Worm (Caenorhabditis elegans) whole organism, L3 larva: Measurements from ENCODE around the gene srlf-20.

Source experiments
- R02D3.7 ChIP-seq: fragments of 150-350 bp; optimal IDR thresholded peaks from 2 replicates; lab custom pipeline; 2014; ENCODE audit warnings: missing biosample characterization, missing genetic modification characterization
- ZK546.5 ChIP-seq: sonication (generic microtip); optimal IDR thresholded peaks from 2 replicates; lab custom pipeline; 2017; ENCODE audit warnings: missing biosample characterization, missing genetic modification characterization
- ceh-16 ChIP-seq: sonication (generic microtip); optimal IDR thresholded peaks from 2 replicates; lab custom pipeline; 2017; ENCODE audit warnings: missing biosample characterization, missing genetic modification characterization
- ceh-28 ChIP-seq: fragments of 150-350 bp; optimal IDR thresholded peaks from 2 replicates; lab custom pipeline; 2014; ENCODE audit warnings: missing biosample characterization, missing genetic modification reagents, missing genetic modification characterization
- ceh-82 ChIP-seq: fragments of 150-350 bp; optimal IDR thresholded peaks from 2 replicates; lab custom pipeline; 2014; ENCODE audit warnings: missing biosample characterization, missing genetic modification characterization
- daf-12 ChIP-seq: fragments of 150-350 bp; optimal IDR thresholded peaks from 2 replicates; lab custom pipeline; 2014; ENCODE audit warnings: missing biosample characterization, missing genetic modification reagents, missing genetic modification characterization
- egl-27 ChIP-seq: sonication (generic microtip); optimal IDR thresholded peaks from 4 replicates; lab custom pipeline; 2017; ENCODE audit warnings: missing biosample characterization, missing genetic modification reagents, missing genetic modification characterization
- egl-5 ChIP-seq: fragments of 150-350 bp; optimal IDR thresholded peaks from 2 replicates; lab custom pipeline; 2017; ENCODE audit warnings: missing biosample characterization, missing genetic modification reagents, missing genetic modification characterization, inconsistent platforms
- elt-1 ChIP-seq: fragments of 150-350 bp; optimal IDR thresholded peaks from 2 replicates; lab custom pipeline; 2014; ENCODE audit warnings: missing biosample characterization, missing genetic modification characterization
- fkh-10 ChIP-seq: sonication (generic microtip); optimal IDR thresholded peaks from 2 replicates; lab custom pipeline; 2017; ENCODE audit warnings: missing biosample characterization, missing genetic modification reagents, missing genetic modification characterization
- fkh-2 ChIP-seq: fragments of 150-350 bp; optimal IDR thresholded peaks from 2 replicates; lab custom pipeline; 2014; ENCODE audit warnings: missing biosample characterization, missing genetic modification reagents, missing genetic modification characterization
- fos-1 ChIP-seq: fragments of 150-350 bp; optimal IDR thresholded peaks from 2 replicates; lab custom pipeline; 2014; ENCODE audit warnings: missing biosample characterization, missing genetic modification characterization
- hmg-11 ChIP-seq: sonication (generic microtip); optimal IDR thresholded peaks from 2 replicates; lab custom pipeline; 2016; ENCODE audit warnings: missing genetic modification characterization, missing compliant biosample characterization
- lin-15B ChIP-seq: fragments of 150-350 bp; optimal IDR thresholded peaks from 2 replicates; lab custom pipeline; 2014; ENCODE audit warnings: missing biosample characterization, missing genetic modification characterization
- lin-39 ChIP-seq: fragments of 150-350 bp; optimal IDR thresholded peaks from 2 replicates; lab custom pipeline; 2018; ENCODE audit warnings: missing biosample characterization, missing genetic modification reagents, missing genetic modification characterization
- lsy-12 ChIP-seq: sonication (generic microtip); optimal IDR thresholded peaks from 2 replicates; lab custom pipeline; 2016; ENCODE audit warnings: mild to moderate bottlenecking, missing genetic modification characterization, missing compliant biosample characterization
- mdl-1 ChIP-seq: fragments of 150-350 bp; optimal IDR thresholded peaks from 2 replicates; lab custom pipeline; 2014; ENCODE audit warnings: missing biosample characterization, missing genetic modification characterization
- mml-1 ChIP-seq: fragments of 150-350 bp; sonication (generic microtip); optimal IDR thresholded peaks from 3 replicates; lab custom pipeline; 2014; ENCODE audit warnings: missing biosample characterization, missing genetic modification characterization
- nhr-12 ChIP-seq: fragments of 150-350 bp; optimal IDR thresholded peaks from 2 replicates; lab custom pipeline; 2014; ENCODE audit warnings: missing biosample characterization, missing genetic modification characterization
- nhr-23 ChIP-seq: fragments of 150-350 bp; optimal IDR thresholded peaks from 2 replicates; lab custom pipeline; 2014; ENCODE audit warnings: missing biosample characterization, missing genetic modification reagents, missing genetic modification characterization
- nhr-237 ChIP-seq: fragments of 150-350 bp; optimal IDR thresholded peaks from 2 replicates; lab custom pipeline; 2014; ENCODE audit warnings: missing biosample characterization, missing genetic modification characterization
- nhr-25 ChIP-seq: sonication (generic microtip); optimal IDR thresholded peaks from 2 replicates; lab custom pipeline; 2017; ENCODE audit warnings: missing biosample characterization, missing genetic modification characterization
- nhr-76 ChIP-seq: fragments of 150-350 bp; sonication (generic microtip); optimal IDR thresholded peaks from 5 replicates; lab custom pipeline; 2014; ENCODE audit warnings: missing biosample characterization, missing genetic modification characterization
- nhr-77 ChIP-seq: fragments of 150-350 bp; optimal IDR thresholded peaks from 2 replicates; lab custom pipeline; 2014; ENCODE audit warnings: missing biosample characterization, missing genetic modification characterization
- pha-4 ChIP-seq: fragments of 150-350 bp; optimal IDR thresholded peaks from 2 replicates; lab custom pipeline; 2014; ENCODE audit warnings: missing biosample characterization, missing genetic modification reagents, missing genetic modification characterization
- sea-2 ChIP-seq: fragments of 150-350 bp; sonication (generic microtip); optimal IDR thresholded peaks from 4 replicates; lab custom pipeline; 2014; ENCODE audit warnings: missing biosample characterization, missing genetic modification reagents, missing genetic modification characterization
- snpc-4 ChIP-seq: fragments of 150-350 bp; optimal IDR thresholded peaks from 2 replicates; lab custom pipeline; 2014; ENCODE audit warnings: missing biosample characterization, missing genetic modification characterization
- unc-39 ChIP-seq: sonication (generic microtip); optimal IDR thresholded peaks from 4 replicates; lab custom pipeline; 2017; ENCODE audit warnings: missing biosample characterization, missing genetic modification characterization
- unc-62 ChIP-seq: fragments of 150-350 bp; sonication (generic microtip); optimal IDR thresholded peaks from 4 replicates; lab custom pipeline; 2014; ENCODE audit warnings: missing biosample characterization, missing genetic modification reagents, missing genetic modification characterization
- zag-1 ChIP-seq: fragments of 150-350 bp; optimal IDR thresholded peaks from 2 replicates; lab custom pipeline; 2014; ENCODE audit warnings: missing biosample characterization, missing genetic modification characterization
- ztf-11 ChIP-seq: fragments of 150-350 bp; optimal IDR thresholded peaks from 2 replicates; lab custom pipeline; 2014; ENCODE audit warnings: missing biosample characterization, missing genetic modification characterization
- ztf-4 ChIP-seq: fragments of 150-350 bp; optimal IDR thresholded peaks from 2 replicates; lab custom pipeline; 2014; ENCODE audit warnings: missing biosample characterization, missing genetic modification characterization

Gene srlf-20

DNA sequence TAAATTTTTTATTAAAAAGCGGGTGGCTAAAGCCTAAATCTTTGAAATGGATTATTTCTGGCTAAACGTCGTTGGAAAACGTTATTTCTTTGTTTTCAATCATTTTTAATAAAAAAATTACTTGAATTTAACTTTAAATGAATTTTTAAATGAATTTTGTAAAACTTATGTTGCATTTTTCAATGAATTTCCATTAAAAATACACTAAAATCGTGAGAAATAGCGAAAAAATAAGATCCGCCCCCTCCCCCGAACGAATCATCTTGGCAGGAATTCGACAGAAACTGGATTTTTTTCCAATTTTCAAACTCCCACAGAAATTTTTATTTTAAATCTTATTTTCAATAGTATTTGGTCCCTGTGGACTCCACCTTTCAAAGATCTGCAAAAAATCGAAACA, 14.6 kb upstream of the srlf-20 start, which contains the start of gene srg-53:
TSS of gene srg-53 (plus strand) at position 301 of the 400 bp plus-strand sequence.
- TF ChIP-seq ztf-11 (tag; lab: Kevin White, UChicago): no peak
- no peak for TF ChIP-seq nhr-23 (tag; lab: Kevin White, UChicago)
- no peak for TF ChIP-seq pha-4 (tag; lab: Kevin White, UChicago)
- no peak for TF ChIP-seq daf-12 (tag; lab: Kevin White, UChicago)
- no peak for TF ChIP-seq hmg-11 (tag; lab: Kevin White, UChicago)
- no peak for TF ChIP-seq nhr-12 (tag; lab: Kevin White, UChicago)
- TF ChIP-seq fkh-10 (GFP tag; lab: Kevin White, UChicago): no peak
- TF ChIP-seq nhr-237 (tag; lab: Kevin White, UChicago): no peak
- no peak for TF ChIP-seq fkh-2
- TF ChIP-seq egl-5 (tag; lab: Kevin White, UChicago): no peak
- TF ChIP-seq lsy-12 (tag; lab: Kevin White, UChicago): no peak
- TF ChIP-seq nhr-25 (tag; lab: Kevin White, UChicago): no peak
- no peak for TF ChIP-seq R02D3.7 (tag; lab: Kevin White, UChicago)
- TF ChIP-seq elt-1 (tag; lab: Kevin White, UChicago): no peak
- no peak for TF ChIP-seq ztf-4 (tag; lab: Kevin White, UChicago)
- TF ChIP-seq mml-1 (tag; lab: Kevin White, UChicago): no peak
- no peak for TF ChIP-seq ceh-16 (tag; lab: Kevin White, UChicago)
- TF ChIP-seq mdl-1 (tag; lab: Kevin White, UChicago): no peak
- no peak for TF ChIP-seq ZK546.5 (tag; lab: Kevin White, UChicago)

DNA sequence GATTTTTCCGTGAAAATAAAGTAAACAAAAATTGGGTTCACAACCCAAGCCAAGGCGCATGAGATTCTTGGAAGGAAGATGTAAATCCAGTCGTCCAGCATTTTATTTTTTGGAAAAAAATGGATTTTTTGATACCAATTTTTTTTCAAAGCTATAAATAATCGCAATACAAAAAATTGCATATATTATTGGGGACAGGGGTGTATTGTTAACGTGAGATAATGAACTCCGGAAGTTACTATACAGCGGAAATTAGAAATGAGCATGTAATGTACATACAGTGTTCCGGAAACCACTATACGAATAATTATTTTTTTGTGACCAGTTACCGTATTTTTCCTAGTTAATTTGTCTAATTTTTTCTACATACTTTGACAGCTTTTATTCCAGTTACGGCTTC, 9.4 kb upstream of the srlf-20 start, which contains the start of gene srj-38:
TSS of gene srj-38 (minus strand) at position 101 of the 400 bp plus-strand sequence.
- TF ChIP-seq R02D3.7 (tag; lab: Kevin White, UChicago) (no peak), ceh-28 (tag; lab: Kevin White, UChicago) (no peak), sea-2 (GFP tag; lab: Kevin White, UChicago) (no peak), lin-39 (tag; lab: Kevin White, UChicago) (no peak), nhr-25 (tag; lab: Kevin White, UChicago) (no peak), nhr-237 (tag; lab: Kevin White, UChicago) (no peak), egl-5 (tag; lab: Kevin White, UChicago) (no peak), ceh-16 (tag; lab: Kevin White, UChicago) (no peak), fos-1 (tag; lab: Kevin White, UChicago) (no peak), nhr-76 (tag; lab: Kevin White, UChicago) (no peak), ztf-4 (tag; lab: Kevin White, UChicago) (no peak), ceh-82 (no peak), unc-39 (tag; lab: Kevin White, UChicago) (no peak), zag-1 (tag; lab: Kevin White, UChicago) (no peak), mml-1 (tag; lab: Kevin White, UChicago) (no peak)

DNA sequence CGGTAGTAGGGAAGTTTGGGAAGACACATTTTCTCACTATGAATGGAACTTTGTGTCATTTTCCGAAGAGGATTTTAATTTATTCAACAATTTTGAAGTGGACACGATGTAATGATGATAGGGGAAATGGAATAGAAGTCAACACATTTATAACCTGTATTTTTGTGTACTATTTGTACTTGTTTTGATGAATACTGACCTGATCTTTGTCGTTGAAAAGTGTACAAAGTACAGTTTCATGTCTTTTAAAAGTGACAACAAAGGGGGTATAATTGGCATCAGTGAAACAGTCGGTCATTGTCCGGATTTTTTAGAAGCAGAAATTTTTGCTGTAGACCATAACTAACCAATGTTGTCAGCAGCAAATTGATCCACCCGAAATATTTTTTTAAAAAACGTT, 4.6 kb upstream of the srlf-20 start, which contains the start of gene T02B11.6:
TSS of gene T02B11.6 (minus strand) at position 101 of the 400 bp plus-strand sequence.
- no peak for TF ChIP-seq egl-27 (tag; lab: Kevin White, UChicago)
- no peak for TF ChIP-seq fkh-10 (GFP tag; lab: Kevin White, UChicago)
- TF ChIP-seq snpc-4 (tag; lab: Kevin White, UChicago): no peak
- TF ChIP-seq, all 47 proteins: peak for 0

DNA sequence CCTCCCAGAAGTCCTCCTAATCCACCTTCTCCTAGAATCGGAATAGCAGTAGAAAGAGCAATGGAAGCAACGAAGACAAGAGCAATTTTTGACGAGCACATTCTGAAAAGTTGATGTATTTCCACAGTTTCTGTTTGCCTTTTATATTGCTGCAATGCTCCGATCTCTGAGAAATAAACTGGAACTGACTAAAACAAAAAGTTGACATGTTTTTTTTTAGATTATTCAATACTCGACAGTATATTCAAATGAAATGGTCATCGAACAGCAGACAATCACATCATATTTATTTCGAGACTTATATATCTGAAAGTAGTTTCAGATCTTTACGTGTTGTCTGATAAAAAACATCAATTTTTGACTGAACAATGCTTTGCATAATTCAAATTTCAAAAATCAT, 3.3 kb upstream of the srlf-20 start, which contains the start of gene srlf-21:
TSS of gene srlf-21 (minus strand) at position 101 of the 400 bp plus-strand sequence.
- TF ChIP-seq unc-39 (tag; lab: Kevin White, UChicago) (no peak), nhr-77 (tag; lab: Kevin White, UChicago) (no peak), nhr-25 (tag; lab: Kevin White, UChicago) (no peak), hmg-11 (tag; lab: Kevin White, UChicago) (no peak), nhr-12 (tag; lab: Kevin White, UChicago) (no peak), snpc-4 (tag; lab: Kevin White, UChicago) (no peak), lin-15B (tag; lab: Kevin White, UChicago) (no peak), unc-62 (no peak), sea-2 (GFP tag; lab: Kevin White, UChicago) (no peak), ZK546.5 (tag; lab: Kevin White, UChicago) (no peak), ceh-82 (no peak), ceh-28 (tag; lab: Kevin White, UChicago) (no peak), ztf-4 (tag; lab: Kevin White, UChicago) (no peak), lin-39 (tag; lab: Kevin White, UChicago) (no peak), daf-12 (tag; lab: Kevin White, UChicago) (no peak), ztf-11 (tag; lab: Kevin White, UChicago) (no peak)
